Worm (Caenorhabditis elegans): Measurements from ENCODE around the gene T09A5.14.

The T09A5.14 gene

DNA sequence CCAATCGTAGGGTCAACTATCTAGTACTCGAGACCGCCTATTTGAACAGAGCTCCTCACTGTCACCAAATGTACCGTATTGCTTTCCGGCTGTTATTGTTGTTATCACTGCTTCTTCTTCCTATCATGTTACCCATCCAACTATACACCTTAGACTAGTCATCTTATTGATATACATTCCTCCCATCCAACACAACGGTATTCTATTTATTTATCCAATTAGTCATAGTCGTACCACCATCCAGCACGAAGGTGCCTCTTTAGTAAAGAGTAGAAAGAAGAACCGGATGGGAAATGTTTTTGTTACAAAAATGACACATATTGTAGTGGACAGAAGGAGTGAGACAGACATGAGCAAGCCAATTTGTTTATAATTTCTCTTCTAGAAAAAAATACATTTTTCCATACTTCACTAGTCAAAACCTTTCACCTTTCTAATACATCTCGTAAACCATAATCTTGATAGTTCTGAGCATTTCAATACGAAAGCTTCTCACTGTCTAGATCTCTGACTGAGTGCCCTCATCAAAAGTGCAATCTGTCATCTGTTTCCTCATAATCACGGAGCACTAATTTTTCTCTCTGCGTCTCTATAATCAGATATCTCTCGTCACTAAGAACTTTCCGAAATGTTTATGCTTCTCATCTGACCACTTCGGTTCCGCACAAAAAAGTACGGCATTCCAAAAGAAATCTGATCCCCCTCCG, 21.8 kb upstream of the T09A5.14 start:
- no peak for TF ChIP-seq unc-62 (GFP tag; optimal IDR thresholded peaks at IDR 0.05)

DNA sequence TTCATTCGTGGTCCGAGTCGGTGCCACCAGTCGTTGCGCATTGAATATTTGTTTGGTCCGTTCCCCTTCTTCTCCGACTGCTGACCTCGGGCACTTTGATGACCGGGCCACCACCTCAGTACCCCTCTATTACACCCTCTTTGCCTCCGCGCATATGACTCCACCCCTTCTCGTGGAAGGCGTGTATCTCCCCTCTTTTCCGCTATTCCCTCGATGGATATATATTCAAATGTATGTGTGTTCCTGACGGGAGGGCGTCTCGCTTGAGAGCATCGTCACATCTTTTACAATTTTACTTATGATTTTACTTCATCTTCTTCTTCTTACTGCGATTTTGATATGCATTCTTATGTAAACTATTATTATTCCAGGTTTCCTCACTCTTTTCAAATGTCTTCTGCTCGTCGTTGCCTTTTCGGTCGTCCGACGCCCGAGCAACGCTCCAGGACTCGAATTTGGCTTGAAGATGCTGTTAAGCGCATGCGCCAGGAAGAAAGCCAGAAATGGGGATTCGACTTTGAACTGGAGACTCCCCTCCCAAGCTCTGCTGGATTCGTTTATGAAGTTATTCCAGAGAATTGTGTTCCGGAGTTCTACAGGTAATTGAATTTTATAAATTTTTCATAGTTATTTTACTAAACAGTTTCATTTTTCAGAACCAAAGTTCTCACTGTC, 21.1 kb upstream of the T09A5.14 start, which contains the start of gene cki-1:
cki-1 (plus strand) TSS at position 372 of the 675 bp plus-strand sequence.
- no peak for TF ChIP-seq unc-62 (GFP tag; optimal IDR thresholded peaks at IDR 0.05)

DNA sequence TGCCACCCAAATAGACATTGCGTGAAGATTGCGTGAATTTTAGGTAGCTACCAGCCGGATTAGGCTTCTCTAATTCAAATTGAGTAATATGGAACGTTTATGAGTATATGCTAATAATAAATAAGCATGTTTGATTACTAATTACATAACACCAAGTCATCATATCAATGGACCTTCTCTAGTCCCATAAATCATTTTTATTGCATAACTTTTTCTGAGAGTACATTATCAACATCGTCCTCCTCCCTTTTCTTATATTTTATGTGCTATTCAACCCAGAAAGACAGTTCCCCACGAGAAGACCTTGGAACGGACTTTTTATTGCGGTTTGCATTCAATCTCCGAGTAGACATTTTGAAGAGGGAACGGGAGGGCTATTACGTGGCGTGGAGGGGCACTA, 19.8 kb upstream of the T09A5.14 start:
- no peak for TF ChIP-seq unc-62 (GFP tag; optimal IDR thresholded peaks at IDR 0.05)

DNA sequence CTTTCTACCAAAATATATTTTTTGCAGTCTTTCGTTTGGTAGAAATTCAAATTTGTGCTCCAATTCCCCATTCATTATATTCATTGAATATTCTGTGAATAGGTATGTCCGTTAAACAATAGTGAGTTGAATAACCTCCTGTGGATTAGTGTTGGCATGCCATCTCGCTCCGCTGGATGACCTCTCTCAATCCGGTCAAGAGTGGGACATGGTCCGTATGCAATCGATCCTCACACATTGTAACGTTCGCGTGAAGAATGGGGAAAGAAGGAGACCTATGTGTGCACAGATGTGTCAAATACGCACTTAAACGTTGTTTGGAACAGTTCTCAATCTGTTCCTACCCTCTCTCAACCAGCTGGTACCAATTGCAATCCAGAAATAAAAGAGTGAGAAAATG, 18.9 kb upstream of the T09A5.14 start:
- TF ChIP-seq unc-62 (GFP tag; optimal IDR thresholded peaks at IDR 0.05) = no peak

DNA sequence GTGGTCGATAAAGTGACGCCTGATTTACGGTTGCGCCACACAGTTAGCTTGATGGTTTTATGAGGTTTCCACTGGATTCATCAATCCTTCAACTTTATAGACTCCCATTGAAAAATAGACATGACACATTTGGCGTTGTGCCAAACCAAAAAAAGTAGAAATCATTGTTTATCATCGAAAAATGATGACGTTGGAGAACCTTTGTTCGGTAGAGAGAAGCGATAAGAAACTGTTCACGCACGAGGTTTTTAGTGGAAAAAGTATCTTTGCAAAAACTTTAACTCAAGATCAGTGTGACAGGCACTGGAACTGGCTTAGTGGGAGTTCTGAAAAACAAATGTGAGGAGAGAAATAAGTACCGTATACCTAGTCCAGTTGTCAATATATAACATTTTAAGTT, 18.5 kb upstream of the T09A5.14 start:
- TF ChIP-seq unc-62 (GFP tag; optimal IDR thresholded peaks at IDR 0.05) = no peak

DNA sequence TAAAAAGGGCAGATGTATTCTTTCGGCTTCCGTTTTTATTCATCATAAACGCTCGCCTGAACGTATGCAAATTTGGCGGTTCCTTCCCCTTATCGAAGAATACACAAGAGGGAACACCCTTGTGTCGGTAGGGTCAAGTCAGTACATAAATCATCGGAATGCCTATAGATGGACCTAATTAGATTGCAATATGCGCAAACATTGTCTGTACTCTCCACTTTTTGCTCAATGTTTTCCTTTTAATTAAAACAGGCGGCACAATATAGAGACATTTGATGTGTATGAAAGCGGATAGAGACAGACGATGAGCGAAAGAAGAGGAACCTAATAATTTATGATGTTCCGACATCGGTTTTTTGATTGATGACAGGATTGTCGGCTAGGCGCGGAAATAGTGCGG, 17.9 kb upstream of the T09A5.14 start:
- TF ChIP-seq unc-62 (GFP tag; optimal IDR thresholded peaks at IDR 0.05) = no peak

DNA sequence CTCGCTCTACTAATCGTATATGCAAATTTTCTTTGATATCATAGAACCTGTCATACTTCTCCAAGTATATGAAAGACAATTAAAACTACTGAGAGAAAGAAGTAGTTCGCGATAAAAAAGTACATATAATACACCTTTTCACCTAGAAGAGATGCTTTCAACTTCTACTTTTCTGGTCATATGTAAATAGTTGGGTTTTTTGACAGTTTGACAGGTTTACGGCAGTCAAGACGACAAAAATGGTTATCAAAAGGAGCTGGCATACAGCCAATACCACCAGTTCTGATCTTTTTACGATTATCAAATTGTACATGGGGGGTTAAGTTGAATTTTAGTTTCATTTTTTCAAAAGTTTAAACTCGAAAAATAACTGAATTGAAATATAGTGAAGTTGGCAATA, 17.2 kb upstream of the T09A5.14 start:
- TF ChIP-seq unc-62 (GFP tag; optimal IDR thresholded peaks at IDR 0.05) = no peak

DNA sequence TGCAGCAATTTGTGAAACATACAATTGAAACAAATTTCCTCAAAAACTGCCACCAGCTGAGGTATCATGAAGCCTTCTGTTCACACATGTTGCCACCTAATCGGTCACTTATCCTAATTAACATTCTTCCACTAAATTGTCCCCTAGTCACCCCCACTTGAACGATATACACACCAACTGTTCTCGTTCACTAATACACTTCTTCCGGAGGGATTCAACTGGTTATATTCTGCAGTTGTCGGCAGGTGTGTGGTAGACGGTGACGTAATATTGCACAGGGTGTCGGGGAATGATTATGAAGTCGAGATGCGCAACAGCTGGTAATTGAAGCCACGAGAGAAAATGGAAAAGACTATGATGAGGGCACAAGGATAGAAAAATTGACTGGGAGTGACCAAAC, 16.7 kb upstream of the T09A5.14 start:
- no peak for TF ChIP-seq unc-62 (GFP tag; optimal IDR thresholded peaks at IDR 0.05)

DNA sequence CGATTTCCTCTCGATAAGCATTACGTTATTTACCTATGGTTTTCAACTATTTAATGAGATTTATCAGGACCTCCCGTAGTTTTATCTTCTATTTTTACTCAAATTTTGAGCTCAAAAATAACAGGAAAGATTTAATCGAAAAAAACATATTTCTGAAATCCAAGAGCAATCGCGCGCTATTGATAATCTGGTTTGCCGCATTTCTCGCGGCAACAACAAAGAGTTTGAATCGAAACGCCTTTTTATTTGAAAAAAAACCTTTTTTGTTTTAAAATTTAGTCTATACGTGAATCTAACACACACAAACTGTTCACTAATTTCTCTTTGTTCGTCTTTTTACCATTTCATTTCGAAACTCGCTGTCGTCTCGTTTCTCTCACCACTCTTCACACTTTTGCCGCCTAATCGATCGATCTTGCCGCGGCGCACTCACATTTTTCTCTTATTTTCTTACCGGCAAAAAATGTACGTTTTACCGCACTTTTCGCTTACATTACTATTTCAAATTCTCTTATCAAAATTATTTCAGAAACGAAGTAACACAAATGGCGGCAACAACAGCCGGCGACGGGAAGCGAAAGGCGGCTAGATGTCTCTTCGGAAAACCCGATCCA, 15.9 kb upstream of the T09A5.14 start, which contains the start of gene cki-2:
cki-2 (plus strand) TSS at position 337 of the 614 bp plus-strand sequence.
- no peak for TF ChIP-seq unc-62 (GFP tag; optimal IDR thresholded peaks at IDR 0.05)

DNA sequence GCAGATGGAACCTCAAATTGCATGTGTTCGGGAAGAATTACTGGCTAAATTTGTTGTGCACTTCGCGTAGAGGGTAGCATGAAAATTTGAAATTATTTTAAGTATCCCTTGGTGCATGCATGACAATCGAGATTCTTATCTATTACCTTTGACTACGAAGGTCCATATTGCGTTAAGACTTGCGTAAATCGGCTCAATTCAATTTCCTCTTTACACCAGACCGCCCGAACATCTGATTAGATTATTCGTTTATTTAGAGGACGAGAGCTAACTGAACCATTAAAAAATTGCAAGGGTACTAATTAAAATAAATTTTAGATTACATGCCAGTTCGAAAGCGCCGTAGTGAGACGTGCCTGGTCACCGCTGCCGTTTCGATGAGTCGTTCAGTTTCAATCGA, 14.6 kb upstream of the T09A5.14 start:
- TF ChIP-seq unc-62 (GFP tag; optimal IDR thresholded peaks at IDR 0.05) = no peak

DNA sequence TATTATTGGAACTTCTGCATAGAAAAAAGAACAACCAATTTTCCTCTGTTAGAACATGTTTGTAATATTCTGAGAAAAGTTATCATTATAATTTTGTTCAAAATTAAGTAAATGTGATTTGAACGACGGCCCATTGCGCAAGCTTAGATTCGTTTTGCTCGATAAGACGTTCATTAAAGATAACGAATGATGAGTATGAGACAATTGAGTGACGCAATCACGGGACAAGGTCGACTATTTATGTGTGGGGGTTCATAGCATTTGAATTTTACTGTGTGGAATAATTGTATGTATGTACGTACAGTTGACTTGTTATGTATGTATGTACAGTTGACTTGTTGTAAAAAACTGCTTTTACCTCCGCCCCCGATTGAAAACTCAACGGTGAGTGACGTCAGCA, 12.8 kb upstream of the T09A5.14 start:
- no peak for TF ChIP-seq unc-62 (GFP tag; optimal IDR thresholded peaks at IDR 0.05)

DNA sequence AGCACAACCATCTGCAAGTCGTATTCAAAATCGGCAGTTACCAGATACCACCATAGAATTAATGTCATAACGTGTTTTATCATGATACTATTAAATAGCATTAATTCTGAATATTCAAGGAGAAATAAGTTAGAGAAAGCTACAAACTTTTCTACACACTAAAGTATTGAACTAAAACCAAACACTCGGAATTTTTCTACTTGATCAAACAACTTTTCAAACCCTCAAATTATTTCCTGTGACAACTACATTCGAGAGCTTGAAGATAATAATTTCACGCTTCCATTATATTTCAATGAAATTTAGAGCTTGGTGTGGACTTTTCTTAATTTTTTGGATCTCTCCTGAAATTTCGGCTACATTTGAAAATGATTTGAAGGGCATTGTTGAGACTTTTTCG, 9.7 kb upstream of the T09A5.14 start, which contains the start of gene irld-47:
irld-47 (minus strand) TSS at position 101 of the 400 bp plus-strand sequence.
- TF ChIP-seq unc-62 (GFP tag; optimal IDR thresholded peaks at IDR 0.05) = no peak

DNA sequence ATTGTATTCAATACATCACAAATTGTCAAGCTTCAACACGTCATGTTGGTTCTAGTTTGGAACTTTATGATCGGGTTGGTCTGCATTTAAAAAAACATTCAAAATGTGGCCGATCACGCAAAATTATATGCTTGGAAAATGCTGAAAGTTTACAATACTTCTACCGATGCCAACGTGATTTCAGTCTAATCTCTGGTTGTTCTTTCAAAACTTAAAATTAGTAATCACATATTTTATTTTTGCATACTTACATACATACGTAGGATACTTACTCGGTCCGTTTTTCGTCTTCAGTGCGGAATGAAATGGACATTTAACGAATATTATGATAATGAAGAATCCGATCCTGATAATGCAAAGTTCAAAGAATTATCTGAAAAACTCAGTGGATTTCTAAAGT, 7.0 kb upstream of the T09A5.14 start, which contains the start of gene srw-62:
srw-62 (plus strand) TSS at position 301 of the 400 bp plus-strand sequence.
- TF ChIP-seq unc-62 (GFP tag; optimal IDR thresholded peaks at IDR 0.05) = no peak

DNA sequence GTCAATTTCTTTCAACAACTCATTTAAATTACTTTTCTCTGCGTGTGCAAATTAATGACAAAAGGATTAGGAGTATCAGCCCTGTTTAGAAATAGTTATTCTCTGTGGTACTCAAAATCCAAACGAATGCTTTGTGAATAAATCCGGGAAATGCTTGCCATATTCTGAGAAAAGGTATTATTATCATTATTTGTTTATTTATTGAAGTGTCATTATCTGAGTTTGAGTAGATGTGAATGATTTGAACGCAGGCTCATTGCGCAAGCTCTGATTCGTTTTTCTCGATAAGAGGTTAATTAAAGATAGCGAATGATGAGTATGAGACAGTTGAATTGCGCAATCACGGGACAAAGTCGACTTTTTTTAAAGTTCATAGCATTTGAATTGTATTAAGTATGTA, 4.3 kb upstream of the T09A5.14 start:
- no peak for TF ChIP-seq unc-62 (GFP tag; optimal IDR thresholded peaks at IDR 0.05)

DNA sequence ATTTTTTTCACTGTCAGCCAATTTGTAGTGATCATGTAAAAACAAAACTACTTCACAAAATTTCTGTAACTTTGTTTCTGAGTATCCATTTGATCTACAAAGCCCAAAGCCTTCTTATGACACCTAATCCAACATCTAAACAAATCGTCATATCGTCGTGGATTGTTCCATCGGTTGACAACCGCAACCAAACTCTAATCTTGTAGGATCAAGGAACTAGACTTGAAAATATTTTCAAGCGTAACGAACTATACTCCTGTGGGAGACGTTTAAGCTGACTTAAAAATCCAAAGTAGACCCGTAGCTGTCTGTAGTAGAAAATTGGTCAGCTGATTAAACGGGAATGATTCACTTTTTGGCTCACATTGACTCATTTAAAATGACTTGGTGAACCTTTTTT, 2.5 kb upstream of the T09A5.14 start:
- no peak for TF ChIP-seq unc-62 (GFP tag; optimal IDR thresholded peaks at IDR 0.05)

DNA sequence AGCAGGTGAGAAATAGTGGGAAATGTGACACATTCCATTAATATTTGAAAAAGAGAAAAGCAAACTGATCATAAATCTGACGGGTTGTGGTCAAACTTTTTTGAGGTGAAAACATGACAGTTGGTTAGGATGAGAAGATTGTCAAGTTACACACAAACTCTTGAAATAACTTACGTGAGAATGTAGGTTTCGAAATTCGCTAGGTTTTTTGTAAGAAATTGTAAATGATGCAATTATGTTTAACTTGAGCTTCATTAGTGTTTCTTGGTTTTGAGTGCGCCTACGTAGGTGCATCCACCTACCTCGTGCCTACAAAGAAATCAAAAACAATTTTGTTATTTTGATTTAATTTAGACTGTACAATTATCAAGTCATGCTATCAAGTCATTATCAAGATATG, 3.2 kb downstream of the T09A5.14 start, which contains the start of gene cex-2:
cex-2 (minus strand) TSS at position 101 of the 400 bp plus-strand sequence.
- TF ChIP-seq unc-62 (GFP tag; optimal IDR thresholded peaks at IDR 0.05) = no peak

All from whole organism, dauer.